Fruit fly (Drosophila melanogaster) whole organism, embryonic: ENCODE data around the gene CG31459.

ENCODE experiments used
- Atf-2 ChIP-seq: fragments of 200-800 bp; sonication (Bioruptor generic); optimal IDR thresholded peaks from 2 replicates; lab custom pipeline; 2016; ENCODE audit warnings: missing biosample characterization, missing genetic modification characterization
- Blimp-1 ChIP-seq: fragments of 200-800 bp; sonication (Bioruptor generic); optimal IDR thresholded peaks from 3 replicates; lab custom pipeline; 2018; ENCODE audit warnings: missing biosample characterization, missing genetic modification characterization, mild to moderate bottlenecking, moderate library complexity, missing genetic modification reagents
- BtbVII ChIP-seq: fragments of 200-800 bp; sonication (Bioruptor generic); optimal IDR thresholded peaks from 3 replicates; lab custom pipeline; 2017; ENCODE audit warnings: missing biosample characterization, mild to moderate bottlenecking, missing genetic modification characterization
- CG10267 ChIP-seq: fragments of 200-800 bp; sonication (Bioruptor generic); optimal IDR thresholded peaks from 2 replicates; lab custom pipeline; 2018; ENCODE audit warnings: missing biosample characterization, mild to moderate bottlenecking, missing genetic modification characterization, moderate library complexity
- CG10274 ChIP-seq: fragments of 200-800 bp; sonication (Bioruptor generic); optimal IDR thresholded peaks from 3 replicates; lab custom pipeline; 2017; ENCODE audit warnings: missing biosample characterization, mild to moderate bottlenecking, missing genetic modification characterization
- CG10431 ChIP-seq: fragments of 200-800 bp; sonication (Bioruptor generic); optimal IDR thresholded peaks from 3 replicates; lab custom pipeline; 2018; ENCODE audit warnings: missing biosample characterization, mild to moderate bottlenecking, missing genetic modification characterization
- CG11504 ChIP-seq: fragments of 200-800 bp; sonication (Bioruptor generic); optimal IDR thresholded peaks from 3 replicates; lab custom pipeline; 2019; ENCODE audit warnings: missing biosample characterization, mild to moderate bottlenecking, missing genetic modification characterization, moderate library complexity
- CG12236 ChIP-seq: fragments of 200-800 bp; sonication (Bioruptor generic); optimal IDR thresholded peaks from 2 replicates; lab custom pipeline; 2016; ENCODE audit warnings: missing biosample characterization, missing genetic modification characterization
- CG14050 ChIP-seq: fragments of 200-800 bp; sonication (Bioruptor generic); IDR thresholded peaks from 3 replicates; pipeline ENCODE4 v1.3.6; 2022; ENCODE audit warnings: missing biosample characterization, missing genetic modification characterization
- CG14860 ChIP-seq: fragments of 200-800 bp; sonication (Bioruptor generic); IDR thresholded peaks from 3 replicates; pipeline ENCODE4 v1.3.6; 2022; ENCODE audit warnings: missing biosample characterization, missing genetic modification characterization; ENCODE audit not compliant: partially characterized antibody
- CG15011 ChIP-seq: fragments of 200-800 bp; sonication (Bioruptor generic); optimal IDR thresholded peaks from 3 replicates; lab custom pipeline; 2018; ENCODE audit warnings: missing biosample characterization, mild to moderate bottlenecking, missing genetic modification characterization
- CG1602 ChIP-seq: fragments of 200-800 bp; sonication (Bioruptor generic); optimal IDR thresholded peaks from 3 replicates; lab custom pipeline; 2016; ENCODE audit warnings: missing biosample characterization, missing genetic modification characterization
- CG16813 ChIP-seq: fragments of 200-800 bp; sonication (Bioruptor generic); IDR thresholded peaks from 3 replicates; pipeline ENCODE4 v1.3.6; 2022; ENCODE audit warnings: missing biosample characterization, missing genetic modification characterization; ENCODE audit not compliant: partially characterized antibody
- CG1832 ChIP-seq: fragments of 200-800 bp; sonication (Bioruptor generic); optimal IDR thresholded peaks from 2 replicates; lab custom pipeline; 2017; ENCODE audit warnings: missing biosample characterization, mild to moderate bottlenecking, missing genetic modification characterization, inconsistent platforms
- CG2712 ChIP-seq: fragments of 200-800 bp; optimal IDR thresholded peaks from 3 replicates; lab custom pipeline; 2019; ENCODE audit warnings: missing biosample characterization, mild to moderate bottlenecking, missing genetic modification characterization, moderate library complexity
- CG3847 ChIP-seq: fragments of 200-800 bp; sonication (Bioruptor generic); IDR thresholded peaks from 2 replicates; pipeline ENCODE4 v1.3.6; 2022; ENCODE audit warnings: missing biosample characterization, missing genetic modification characterization
- CG4282 ChIP-seq: fragments of 200-800 bp; sonication (Bioruptor generic); optimal IDR thresholded peaks from 2 replicates; lab custom pipeline; 2016; ENCODE audit warnings: missing biosample characterization, missing genetic modification characterization
- CG4820 ChIP-seq: fragments of 200-800 bp; sonication (Bioruptor generic); optimal IDR thresholded peaks from 3 replicates; lab custom pipeline; 2016; ENCODE audit warnings: missing biosample characterization, missing genetic modification characterization
- CG4854 ChIP-seq: fragments of 200-800 bp; sonication (Bioruptor generic); optimal IDR thresholded peaks from 2 replicates; lab custom pipeline; 2016; ENCODE audit warnings: missing biosample characterization, missing genetic modification characterization, inconsistent platforms
- Chrac-16 ChIP-seq: fragments of 200-800 bp; sonication (Bioruptor generic); optimal IDR thresholded peaks from 3 replicates; lab custom pipeline; 2016; ENCODE audit warnings: missing biosample characterization, missing genetic modification characterization
- Dll ChIP-seq: fragments of 200-800 bp; sonication (Bioruptor generic); IDR thresholded peaks from 4 replicates; pipeline ENCODE4 v1.3.6; 2022; ENCODE audit warnings: missing biosample characterization, missing genetic modification characterization; ENCODE audit not compliant: partially characterized antibody
- Doc3 ChIP-seq: fragments of 200-800 bp; sonication (Bioruptor generic); IDR thresholded peaks from 3 replicates; pipeline ENCODE4 v1.3.6; 2022; ENCODE audit warnings: missing biosample characterization, missing genetic modification characterization; ENCODE audit not compliant: partially characterized antibody
- Mad ChIP-seq: fragments of 200-800 bp; sonication (Bioruptor generic); optimal IDR thresholded peaks from 2 replicates; lab custom pipeline; 2016; ENCODE audit warnings: missing biosample characterization, missing genetic modification characterization
- Meics ChIP-seq: fragments of 200-800 bp; sonication (Bioruptor generic); optimal IDR thresholded peaks from 2 replicates; lab custom pipeline; 2017; ENCODE audit warnings: missing biosample characterization, mild to moderate bottlenecking, missing genetic modification characterization
- Rfx ChIP-seq: fragments of 200-800 bp; sonication (Bioruptor generic); IDR thresholded peaks from 2 replicates; pipeline ENCODE4 v1.3.6; 2022; ENCODE audit warnings: missing biosample characterization, missing genetic modification characterization
- Rx ChIP-seq: fragments of 200-800 bp; sonication (Bioruptor generic); IDR thresholded peaks from 2 replicates; pipeline ENCODE4 v1.3.6; 2022; ENCODE audit warnings: missing biosample characterization, missing genetic modification characterization
- Xrp1 ChIP-seq: fragments of 200-800 bp; sonication (Bioruptor generic); IDR thresholded peaks from 2 replicates; pipeline ENCODE4 v1.3.6; 2022; ENCODE audit warnings: missing biosample characterization, missing genetic modification characterization
- YL-1 ChIP-seq: fragments of 200-800 bp; sonication (Bioruptor generic); optimal IDR thresholded peaks from 3 replicates; lab custom pipeline; 2017; ENCODE audit warnings: missing biosample characterization, mild to moderate bottlenecking, missing genetic modification characterization
- amos ChIP-seq: fragments of 200-800 bp; sonication (Bioruptor generic); IDR thresholded peaks from 2 replicates; pipeline ENCODE4 v1.3.6; 2022; ENCODE audit warnings: missing biosample characterization, missing genetic modification characterization; ENCODE audit not compliant: partially characterized antibody
- ara ChIP-seq: fragments of 200-800 bp; sonication (Bioruptor generic); IDR thresholded peaks from 2 replicates; pipeline ENCODE4 v1.3.6; 2022; ENCODE audit warnings: missing biosample characterization, missing genetic modification characterization
- bcd ChIP-seq: fragments of 200-800 bp; sonication (Bioruptor generic); optimal IDR thresholded peaks from 2 replicates; lab custom pipeline; 2017; ENCODE audit warnings: missing biosample characterization, mild to moderate bottlenecking, missing genetic modification characterization
- bowl ChIP-seq: fragments of 200-800 bp; sonication (Bioruptor generic); IDR thresholded peaks from 2 replicates; pipeline ENCODE4 v1.3.6; 2022; ENCODE audit warnings: missing biosample characterization, missing genetic modification characterization
- cato ChIP-seq: fragments of 200-800 bp; sonication (Bioruptor generic); optimal IDR thresholded peaks from 2 replicates; lab custom pipeline; 2016; ENCODE audit warnings: missing biosample characterization, missing genetic modification characterization, borderline replicate concordance
- crp ChIP-seq, 2 experiments: fragments of 200-800 bp; sonication (Bioruptor generic); optimal IDR thresholded peaks; 2 replicates in 1 of 2; 3 replicates in 1 of 2; lab custom pipeline; 2017; ENCODE audit warnings: missing biosample characterization in 2 of 2, missing genetic modification characterization in 2 of 2, mild to moderate bottlenecking in 1 of 2, moderate library complexity in 1 of 2
- da ChIP-seq: fragments of 200-800 bp; sonication (Bioruptor generic); optimal IDR thresholded peaks from 2 replicates; lab custom pipeline; 2016; ENCODE audit warnings: missing biosample characterization, missing genetic modification characterization
- fd3F ChIP-seq: fragments of 200-800 bp; sonication (Bioruptor generic); optimal IDR thresholded peaks from 2 replicates; lab custom pipeline; 2018; ENCODE audit warnings: missing biosample characterization, mild to moderate bottlenecking, missing genetic modification characterization, moderate library complexity
- fu2 ChIP-seq: fragments of 200-800 bp; sonication (Bioruptor generic); optimal IDR thresholded peaks from 2 replicates; lab custom pipeline; 2016; ENCODE audit warnings: missing biosample characterization, missing genetic modification characterization
- hb ChIP-seq: fragments of 200-800 bp; sonication (Bioruptor generic); IDR thresholded peaks from 3 replicates; pipeline ENCODE4 v1.3.6; 2022; ENCODE audit warnings: missing biosample characterization, missing genetic modification characterization; ENCODE audit not compliant: partially characterized antibody
- hbn ChIP-seq: fragments of 200-800 bp; sonication (Bioruptor generic); IDR thresholded peaks from 2 replicates; pipeline ENCODE4 v1.3.6; 2022; ENCODE audit warnings: missing biosample characterization, missing genetic modification characterization; ENCODE audit not compliant: partially characterized antibody
- jumu ChIP-seq: fragments of 200-800 bp; sonication (Bioruptor generic); optimal IDR thresholded peaks from 3 replicates; lab custom pipeline; 2016; ENCODE audit warnings: missing biosample characterization, missing genetic modification characterization
- lilli ChIP-seq: fragments of 200-800 bp; sonication (Bioruptor generic); optimal IDR thresholded peaks from 3 replicates; lab custom pipeline; 2016; ENCODE audit warnings: missing biosample characterization, missing genetic modification characterization
- otp ChIP-seq: fragments of 200-800 bp; sonication (Bioruptor generic); IDR thresholded peaks from 3 replicates; pipeline ENCODE4, ENCODE4 v1.3.6; 2022; ENCODE audit warnings: missing biosample characterization, missing genetic modification characterization
- peb ChIP-seq: fragments of 200-800 bp; sonication (Bioruptor generic); IDR thresholded peaks from 2 replicates; pipeline ENCODE4 v1.3.6; 2022; ENCODE audit warnings: missing biosample characterization, missing genetic modification characterization
- pita ChIP-seq: fragments of 200-800 bp; sonication (Bioruptor generic); optimal IDR thresholded peaks from 2 replicates; lab custom pipeline; 2017; ENCODE audit warnings: missing biosample characterization, mild to moderate bottlenecking, missing genetic modification characterization
- shn ChIP-seq: fragments of 200-800 bp; sonication (Bioruptor generic); optimal IDR thresholded peaks from 3 replicates; lab custom pipeline; 2016; ENCODE audit warnings: missing biosample characterization, missing genetic modification characterization
- stwl ChIP-seq: fragments of 200-800 bp; sonication (Bioruptor generic); optimal IDR thresholded peaks from 3 replicates; lab custom pipeline; 2018; ENCODE audit warnings: missing biosample characterization, mild to moderate bottlenecking, missing genetic modification characterization, moderate library complexity
- unpg ChIP-seq: fragments of 200-800 bp; sonication (Bioruptor generic); optimal IDR thresholded peaks from 3 replicates; lab custom pipeline; 2018; ENCODE audit warnings: missing biosample characterization, mild to moderate bottlenecking, missing genetic modification characterization, moderate library complexity
- yki ChIP-seq: fragments of >200 bp; optimal IDR thresholded peaks from 3 replicates; lab custom pipeline; 2018

The CG31459 gene

dm6 chr3R:19846870-19847590 is 6.4 kb downstream of the CG31459 start, which contains the start of gene MICU3 (continued):
- TF ChIP-seq lilli (GFP tag; lab: Kevin White, UChicago) (peak; percentile 75), CG14860 (GFP tag; lab: Robert Waterston, UW) (peak; percentile 72), Rx (GFP tag; lab: Robert Waterston, UW) (peak; percentile 43; the same call in 1 of the 2 replicates), BtbVII (GFP tag; lab: Kevin White, UChicago) (no peak), CG10274 (GFP tag; lab: Kevin White, UChicago) (peak; percentile 19), stwl (tag; lab: Kevin White, UChicago) (peak; percentile 47), CG15011 (no peak), hbn (GFP tag; lab: Robert Waterston, UW) (peak; percentile 66; the same call in 1 of the 2 replicates), ara (0 out of 2 replicates have a peak, but pooled peaks have one; percentile 37), fu2 (GFP tag; lab: Kevin White, UChicago) (peak; percentile 63), unpg (GFP tag; lab: Kevin White, UChicago) (peak; percentile 49), Mad (peak; percentile 66), Doc3 (GFP tag; lab: Robert Waterston, UW) (peak; percentile 80), shn (GFP tag; lab: Kevin White, UChicago) (peak; percentile 33), bcd (GFP tag; lab: Kevin White, UChicago) (peak; percentile 63), Meics (peak; percentile 74), CG4854 (GFP tag; lab: Kevin White, UChicago) (peak; percentile 54), CG12236 (GFP tag; lab: Kevin White, UChicago) (no peak), CG11504 (tag; lab: Kevin White, UChicago) (no peak), amos (GFP tag; lab: Robert Waterston, UW) (peak; percentile 73), YL-1 (GFP tag; lab: Kevin White, UChicago) (no peak), Xrp1 (peak; percentile 48; the same call in 1 of the 2 replicates), crp (GFP tag; optimal IDR thresholded peaks at IDR 0.05; lab: Kevin White, UChicago) (peak in 1 of 2 experiments; percentile 31), peb (GFP tag; lab: Robert Waterston, UW) (peak; percentile 41; the same call in 1 of the 2 replicates), fd3F (peak; percentile 52), CG2712 (tag; lab: Kevin White, UChicago) (peak; percentile 43), Blimp-1 (peak; percentile 52), hb (GFP tag; lab: Robert Waterston, UW) (peak; percentile 69), da (GFP tag; lab: Kevin White, UChicago) (no peak), Dll (GFP tag; lab: Robert Waterston, UW) (peak; percentile 89), cato (peak; percentile 53), CG14050 (GFP tag; lab: Robert Waterston, UW) (0 out of 3 replicates have a peak, but pooled peaks have one; percentile 19), CG1832 (no peak), Atf-2 (GFP tag; lab: Kevin White, UChicago) (peak; percentile 42), CG10267 (tag; lab: Kevin White, UChicago) (peak; percentile 49), pita (no peak), Chrac-16 (GFP tag; lab: Kevin White, UChicago) (peak; percentile 74), jumu (GFP tag; lab: Kevin White, UChicago) (peak; percentile 68), CG1602 (GFP tag; lab: Kevin White, UChicago) (peak; percentile 79), yki (lab: Kevin White, UChicago) (no peak), CG3847 (GFP tag; lab: Robert Waterston, UW) (peak; percentile 71), CG4282 (GFP tag; lab: Kevin White, UChicago) (peak; percentile 43), Rfx (GFP tag; lab: Robert Waterston, UW) (peak; percentile 83), bowl (GFP tag; lab: Robert Waterston, UW) (0 out of 2 replicates have a peak, but pooled peaks have one; percentile 18), CG4820 (GFP tag; lab: Kevin White, UChicago) (peak; percentile 63), CG10431 (GFP tag; lab: Kevin White, UChicago) (no peak), CG16813 (GFP tag; lab: Robert Waterston, UW) (peak; percentile 80), otp (GFP tag; lab: Robert Waterston, UW) (0 out of 3 replicates have a peak, but pooled peaks have one; percentile 49)
